Worm (Caenorhabditis elegans) whole organism, mixed stage, embryonic: Measurements from ENCODE around the gene dac-1.
A peak's percentile ranks its signal among the peaks of the same experiment; 100 is the strongest.

Source experiments
- M03D4.4 ChIP-seq: sonication (generic microtip); optimal IDR thresholded peaks from 2 replicates; lab custom pipeline; 2017; ENCODE audit warnings: mild to moderate bottlenecking, missing genetic modification characterization, missing compliant biosample characterization
- bed-3 ChIP-seq: fragments of 200-800 bp; sonication (Bioruptor generic); optimal IDR thresholded peaks from 3 replicates; lab custom pipeline; 2018; ENCODE audit warnings: mild to moderate bottlenecking, missing genetic modification characterization, moderate library complexity, missing compliant biosample characterization
- blmp-1 ChIP-seq: fragments of 150-350 bp; optimal IDR thresholded peaks from 2 replicates; lab custom pipeline; 2014; ENCODE audit warnings: missing biosample characterization, missing genetic modification characterization
- ceh-43 ChIP-seq: fragments of 200-800 bp; sonication (Bioruptor generic); optimal IDR thresholded peaks from 2 replicates; lab custom pipeline; 2018; ENCODE audit warnings: mild to moderate bottlenecking, missing genetic modification characterization, moderate library complexity, missing compliant biosample characterization
- ceh-83 ChIP-seq: fragments of 200-800 bp; sonication (Bioruptor generic); optimal IDR thresholded peaks from 2 replicates; lab custom pipeline; 2018; ENCODE audit warnings: mild to moderate bottlenecking, missing genetic modification characterization, missing compliant biosample characterization
- cnd-1 ChIP-seq: fragments of 200-800 bp; sonication (Bioruptor generic); optimal IDR thresholded peaks from 2 replicates; lab custom pipeline; 2018; ENCODE audit warnings: mild to moderate bottlenecking, missing genetic modification characterization, missing compliant biosample characterization
- drap-1 ChIP-seq: fragments of 200-800 bp; sonication (Bioruptor generic); optimal IDR thresholded peaks from 3 replicates; lab custom pipeline; 2018; ENCODE audit warnings: mild to moderate bottlenecking, missing genetic modification characterization, missing compliant biosample characterization
- elt-1 ChIP-seq: sonication (generic microtip); optimal IDR thresholded peaks from 2 replicates; lab custom pipeline; 2017; ENCODE audit warnings: missing genetic modification characterization, mild to moderate bottlenecking, missing compliant biosample characterization, antibody characterized with exemption, moderate library complexity, borderline replicate concordance; ENCODE audit not compliant: insufficient read depth
- elt-3 ChIP-seq: fragments of 150-350 bp; optimal IDR thresholded peaks from 2 replicates; lab custom pipeline; 2014; ENCODE audit warnings: missing biosample characterization, missing genetic modification characterization
- flh-1 ChIP-seq: fragments of 200-800 bp; sonication (Bioruptor generic); optimal IDR thresholded peaks from 2 replicates; lab custom pipeline; 2018; ENCODE audit warnings: mild to moderate bottlenecking, missing genetic modification characterization, moderate library complexity, missing compliant biosample characterization
- hlh-1 ChIP-seq: fragments of 150-350 bp; optimal IDR thresholded peaks from 2 replicates; lab custom pipeline; 2014; ENCODE audit warnings: missing biosample characterization, missing genetic modification reagents, missing genetic modification characterization
- lin-13 ChIP-seq: fragments of 150-350 bp; optimal IDR thresholded peaks from 2 replicates; lab custom pipeline; 2014; ENCODE audit warnings: missing biosample characterization, missing genetic modification characterization
- lin-32 ChIP-seq: fragments of 200-800 bp; sonication (Bioruptor generic); optimal IDR thresholded peaks from 2 replicates; lab custom pipeline; 2018; ENCODE audit warnings: mild to moderate bottlenecking, missing genetic modification characterization, missing compliant biosample characterization
- lsy-2 ChIP-seq: fragments of 150-350 bp; optimal IDR thresholded peaks from 2 replicates; lab custom pipeline; 2014; ENCODE audit warnings: missing biosample characterization, missing genetic modification characterization
- mab-5 ChIP-seq: fragments of 150-350 bp; optimal IDR thresholded peaks from 2 replicates; lab custom pipeline; 2014; ENCODE audit warnings: missing biosample characterization, missing genetic modification characterization
- mep-1 ChIP-seq: fragments of 150-350 bp; optimal IDR thresholded peaks from 2 replicates; lab custom pipeline; 2017; ENCODE audit warnings: missing biosample characterization, missing genetic modification reagents, missing genetic modification characterization, inconsistent platforms
- mls-2 ChIP-seq: sonication (generic microtip); optimal IDR thresholded peaks from 2 replicates; lab custom pipeline; 2016; ENCODE audit warnings: mild to moderate bottlenecking, missing genetic modification characterization, moderate library complexity, missing compliant biosample characterization
- nhr-12 ChIP-seq: fragments of 150-350 bp; optimal IDR thresholded peaks from 2 replicates; lab custom pipeline; 2014; ENCODE audit warnings: missing biosample characterization, missing genetic modification characterization
- nhr-2 ChIP-seq: fragments of 150-350 bp; optimal IDR thresholded peaks from 2 replicates; lab custom pipeline; 2014; ENCODE audit warnings: missing biosample characterization, missing genetic modification characterization
- nhr-237 ChIP-seq: fragments of 150-350 bp; optimal IDR thresholded peaks from 2 replicates; lab custom pipeline; 2014; ENCODE audit warnings: missing biosample characterization, missing genetic modification characterization
- nhr-28 ChIP-seq: fragments of 150-350 bp; optimal IDR thresholded peaks from 2 replicates; lab custom pipeline; 2014; ENCODE audit warnings: missing biosample characterization, missing genetic modification characterization
- nhr-76 ChIP-seq: sonication (generic microtip); optimal IDR thresholded peaks from 2 replicates; lab custom pipeline; 2017; ENCODE audit warnings: missing biosample characterization, missing genetic modification characterization
- pha-4 ChIP-seq: fragments of 150-350 bp; optimal IDR thresholded peaks from 2 replicates; lab custom pipeline; 2018; ENCODE audit warnings: missing biosample characterization, missing genetic modification reagents, missing genetic modification characterization
- sem-2 ChIP-seq: fragments of 200-800 bp; sonication (Bioruptor generic); optimal IDR thresholded peaks from 2 replicates; lab custom pipeline; 2018; ENCODE audit warnings: mild to moderate bottlenecking, missing genetic modification characterization, missing compliant biosample characterization
- snpc-4 ChIP-seq: fragments of 150-350 bp; optimal IDR thresholded peaks from 2 replicates; lab custom pipeline; 2014; ENCODE audit warnings: missing biosample characterization, missing genetic modification characterization
- sptf-1 ChIP-seq: sonication (generic microtip); optimal IDR thresholded peaks from 2 replicates; lab custom pipeline; 2017; ENCODE audit warnings: mild to moderate bottlenecking, missing genetic modification characterization, moderate library complexity, missing compliant biosample characterization
- unc-120 ChIP-seq: sonication (generic microtip); optimal IDR thresholded peaks from 2 replicates; lab custom pipeline; 2017; ENCODE audit warnings: missing genetic modification characterization, missing compliant biosample characterization; ENCODE audit not compliant: poor library complexity, severe bottlenecking
- unc-62 ChIP-seq: fragments of 150-350 bp; optimal IDR thresholded peaks from 2 replicates; lab custom pipeline; 2014; ENCODE audit warnings: missing biosample characterization, missing genetic modification reagents, missing genetic modification characterization
- zip-8 ChIP-seq: fragments of 150-350 bp; optimal IDR thresholded peaks from 2 replicates; lab custom pipeline; 2014; ENCODE audit warnings: missing biosample characterization, missing genetic modification characterization
- ztf-11 ChIP-seq: fragments of 150-350 bp; optimal IDR thresholded peaks from 2 replicates; lab custom pipeline; 2014; ENCODE audit warnings: missing biosample characterization, missing genetic modification characterization

dac-1 gene

DNA sequence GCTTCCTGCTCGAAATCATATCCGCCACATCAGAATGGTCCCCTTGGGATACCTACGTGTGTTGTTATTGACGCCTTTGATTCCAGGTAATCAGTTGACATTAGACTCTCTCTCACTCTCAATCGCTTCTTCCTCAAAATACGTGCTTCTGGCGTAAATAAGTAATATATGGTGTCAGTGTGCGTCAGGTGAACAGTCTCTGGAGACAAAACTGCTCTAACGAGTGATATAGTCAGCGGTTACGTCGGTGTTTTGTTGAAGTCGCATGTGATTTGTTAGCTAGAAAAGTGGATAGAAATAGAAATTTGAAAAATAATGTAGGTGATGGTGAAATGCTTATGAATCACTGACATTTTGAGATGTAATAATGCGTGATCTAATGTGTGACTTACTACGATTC lies 13.9 kb upstream of the dac-1 start:
- no peak for TF ChIP-seq ceh-43 (GFP tag; lab: Kevin White, UChicago)
- TF ChIP-seq mep-1 (tag; lab: Kevin White, UChicago), result no peak
- no peak for TF ChIP-seq elt-3 (tag; lab: Kevin White, UChicago)
- no peak for TF ChIP-seq flh-1 (GFP tag; lab: Kevin White, UChicago)
- no peak for TF ChIP-seq mls-2 (tag; lab: Kevin White, UChicago)
- no peak for TF ChIP-seq nhr-12
- no peak for TF ChIP-seq blmp-1 (tag; lab: Kevin White, UChicago)

DNA sequence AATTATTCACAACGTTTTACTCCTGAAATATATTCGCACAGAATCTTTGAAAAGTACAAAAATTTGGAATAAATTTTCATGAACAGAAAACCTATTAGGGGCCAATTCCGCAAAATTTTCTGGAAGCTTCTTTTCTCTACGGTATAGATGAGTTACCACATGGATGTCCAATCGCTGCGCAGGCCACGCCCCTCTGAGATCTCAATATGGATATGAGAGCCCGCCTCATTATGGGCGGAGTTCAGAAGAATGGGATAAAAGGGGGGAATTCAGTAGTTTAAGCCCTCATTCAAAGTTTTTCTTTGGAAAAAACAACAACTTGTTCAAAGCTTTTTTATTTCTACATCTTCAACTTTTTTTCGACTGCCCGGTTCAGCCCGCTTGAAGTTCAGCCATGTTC lies 4.4 kb upstream of the dac-1 start, which contains the start of gene daf-7:
Gene daf-7 (plus strand): TSS at position 301 of the 400 bp plus-strand sequence.
- no peak for TF ChIP-seq nhr-2 (tag; lab: Kevin White, UChicago)
- TF ChIP-seq bed-3 (GFP tag; lab: Kevin White, UChicago), result no peak
- no peak for TF ChIP-seq lsy-2 (tag; lab: Kevin White, UChicago)
- TF ChIP-seq cnd-1 (tag; lab: Kevin White, UChicago), result no peak
- no peak for TF ChIP-seq mls-2 (tag; lab: Kevin White, UChicago)
- TF ChIP-seq drap-1 (GFP tag; lab: Kevin White, UChicago), result no peak
- TF ChIP-seq nhr-237 (tag; lab: Kevin White, UChicago), result no peak
- no peak for TF ChIP-seq sem-2
- no peak for TF ChIP-seq snpc-4 (tag; lab: Kevin White, UChicago)
- TF ChIP-seq ceh-43 (GFP tag; lab: Kevin White, UChicago), result no peak
- no peak for TF ChIP-seq elt-1 (tag; lab: Kevin White, UChicago)
- TF ChIP-seq lin-13 (tag; lab: Kevin White, UChicago), result no peak

- TF ChIP-seq M03D4.4 (tag; lab: Kevin White, UChicago) (no peak), elt-1 (tag; lab: Kevin White, UChicago) (no peak), snpc-4 (tag; lab: Kevin White, UChicago) (no peak), ceh-83 (no peak), lsy-2 (tag; lab: Kevin White, UChicago) (no peak), mab-5 (tag; lab: Kevin White, UChicago) (no peak), flh-1 (GFP tag; lab: Kevin White, UChicago) (no peak), zip-8 (tag; lab: Kevin White, UChicago) (no peak)
These were observed 3.4 kb downstream of the dac-1 start for ce11 chrIII:819313-819712.

DNA sequence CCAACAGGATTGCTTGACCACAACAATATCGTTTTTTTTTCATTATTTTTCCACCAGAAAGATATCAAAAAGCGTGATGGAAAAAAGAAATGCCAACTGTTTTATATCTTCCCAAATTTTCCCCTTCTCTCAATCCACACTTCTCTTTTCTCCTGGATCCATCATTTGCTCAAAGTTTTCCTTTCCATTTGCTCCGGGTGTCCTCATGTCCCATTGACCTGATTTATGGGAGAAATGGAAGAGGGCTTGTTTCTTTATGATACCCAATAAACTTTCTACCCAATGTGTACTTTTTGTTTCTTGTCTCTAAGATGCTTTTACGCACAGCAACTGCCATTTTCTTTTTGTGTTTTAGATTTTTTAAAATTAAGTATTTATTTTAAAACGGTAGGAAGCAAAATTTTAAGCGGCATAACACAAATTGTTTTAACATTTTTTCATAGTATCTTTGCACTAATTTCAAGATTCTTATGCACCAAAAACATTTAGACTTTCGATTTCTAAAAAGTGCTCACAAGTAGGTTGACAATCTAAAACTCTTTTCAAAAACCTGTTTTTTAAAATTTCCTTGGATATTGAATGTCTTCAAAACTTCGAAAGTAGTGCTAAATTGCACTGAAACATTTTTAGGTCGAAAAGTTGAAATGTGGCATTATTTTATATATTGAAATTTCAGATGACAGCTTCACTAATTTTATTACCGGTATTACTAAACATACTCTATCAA lies 6.8 kb downstream of the dac-1 start, which contains the start of gene clec-149:
Gene clec-149 (plus strand): TSS at position 677 of the 727 bp plus-strand sequence.
- TF ChIP-seq unc-62 (GFP tag; lab: Kevin White, UChicago), result peak; percentile 43
- no peak for TF ChIP-seq mep-1 (tag; lab: Kevin White, UChicago)

- TF ChIP-seq lin-13 (tag; lab: Kevin White, UChicago) (no peak), mab-5 (tag; lab: Kevin White, UChicago) (no peak), pha-4 (tag; lab: Kevin White, UChicago) (no peak), mls-2 (tag; lab: Kevin White, UChicago) (no peak), sem-2 (no peak), unc-120 (no peak), hlh-1 (tag; lab: Kevin White, UChicago) (no peak), unc-62 (GFP tag; lab: Kevin White, UChicago) (no peak), ztf-11 (no peak), nhr-28 (tag; lab: Kevin White, UChicago) (no peak), lin-32 (GFP tag; lab: Kevin White, UChicago) (no peak), nhr-76 (tag; lab: Kevin White, UChicago) (no peak), sptf-1 (tag; lab: Kevin White, UChicago) (no peak)
These were observed 9.3 kb downstream of the dac-1 start for ce11 chrIII:825256-825655.
